Worm (Caenorhabditis elegans) whole organism, L4 larva: ENCODE results near the gene srbc-37.

Source experiments
- D1046.2 ChIP-seq: fragments of 200-800 bp; sonication (Bioruptor generic); IDR thresholded peaks from 2 replicates; pipeline ENCODE4 v1.3.6; 2022; ENCODE audit warnings: missing genetic modification characterization, missing compliant biosample characterization
- F26F4.8 ChIP-seq: fragments of 200-800 bp; sonication (Bioruptor generic); conservative IDR thresholded peaks from 2 replicates; pipeline ENCODE4 v1.3.6; 2022; ENCODE audit warnings: missing genetic modification characterization, missing compliant biosample characterization
- F49E8.2 ChIP-seq: sonication (generic microtip); optimal IDR thresholded peaks from 2 replicates; lab custom pipeline; 2016; ENCODE audit warnings: missing compliant biosample characterization, mild to moderate bottlenecking, missing genetic modification characterization, borderline replicate concordance
- R02D3.7 ChIP-seq: fragments of 150-350 bp; sonication (generic microtip); optimal IDR thresholded peaks from 3 replicates; lab custom pipeline; 2014; ENCODE audit warnings: missing biosample characterization, missing genetic modification characterization
- attf-4 ChIP-seq: sonication (generic microtip); optimal IDR thresholded peaks from 3 replicates; lab custom pipeline; 2017; ENCODE audit warnings: missing biosample characterization, missing genetic modification characterization
- ceh-20 ChIP-seq: fragments of 200-800 bp; sonication (Bioruptor generic); IDR thresholded peaks from 2 replicates; pipeline ENCODE4 v1.3.6; 2022; ENCODE audit warnings: missing genetic modification reagents, missing genetic modification characterization, missing compliant biosample characterization
- ceh-32 ChIP-seq: sonication (generic microtip); optimal IDR thresholded peaks from 2 replicates; lab custom pipeline; 2016; ENCODE audit warnings: mild to moderate bottlenecking, missing genetic modification characterization, missing compliant biosample characterization; ENCODE audit not compliant: poor library complexity
- ceh-82 ChIP-seq: sonication (generic microtip); optimal IDR thresholded peaks from 2 replicates; lab custom pipeline; 2017; ENCODE audit warnings: missing biosample characterization, missing genetic modification characterization
- dmd-6 ChIP-seq: fragments of 200-800 bp; sonication (Bioruptor generic); IDR thresholded peaks from 2 replicates; pipeline ENCODE4 v1.3.6; 2022; ENCODE audit warnings: missing genetic modification reagents, missing genetic modification characterization, missing compliant biosample characterization
- dmd-9 ChIP-seq: fragments of 200-800 bp; sonication (Bioruptor generic); IDR thresholded peaks from 2 replicates; pipeline ENCODE4 v1.3.6; 2022; ENCODE audit warnings: missing genetic modification reagents, missing genetic modification characterization, missing compliant biosample characterization
- duxl-1 ChIP-seq: sonication (generic microtip); optimal IDR thresholded peaks from 2 replicates; lab custom pipeline; 2016; ENCODE audit warnings: mild to moderate bottlenecking, missing genetic modification characterization, moderate library complexity, missing compliant biosample characterization; ENCODE audit not compliant: poor library complexity
- egl-43 ChIP-seq: fragments of 200-800 bp; sonication (Bioruptor generic); IDR thresholded peaks from 2 replicates; pipeline ENCODE4 v1.3.6; 2022; ENCODE audit warnings: missing genetic modification reagents, missing genetic modification characterization, missing compliant biosample characterization
- gei-8 ChIP-seq: fragments of 200-800 bp; sonication (Bioruptor generic); optimal IDR thresholded peaks from 2 replicates; lab custom pipeline; 2018; ENCODE audit warnings: mild to moderate bottlenecking, missing genetic modification characterization, missing compliant biosample characterization
- hlh-11 ChIP-seq: fragments of 200-800 bp; sonication (Bioruptor generic); optimal IDR thresholded peaks from 2 replicates; lab custom pipeline; 2018; ENCODE audit warnings: mild to moderate bottlenecking, missing genetic modification characterization, missing compliant biosample characterization
- hlh-30 ChIP-seq: sonication (generic microtip); optimal IDR thresholded peaks from 2 replicates; lab custom pipeline; 2017; ENCODE audit warnings: antibody characterized with exemption, mild to moderate bottlenecking, missing genetic modification characterization, missing compliant biosample characterization; ENCODE audit not compliant: insufficient read depth
- lim-7 ChIP-seq: fragments of 200-800 bp; sonication (Bioruptor generic); IDR thresholded peaks from 2 replicates; pipeline ENCODE4 v1.3.6; 2022; ENCODE audit warnings: missing genetic modification characterization, missing compliant biosample characterization
- lin-15B ChIP-seq: fragments of 150-350 bp; sonication (generic microtip); optimal IDR thresholded peaks from 3 replicates; lab custom pipeline; 2014; ENCODE audit warnings: missing biosample characterization, missing genetic modification characterization
- lin-38 ChIP-seq: fragments of 200-800 bp; sonication (Bioruptor generic); IDR thresholded peaks from 2 replicates; pipeline ENCODE4 v1.3.6; 2022; ENCODE audit warnings: missing genetic modification reagents, missing genetic modification characterization, missing compliant biosample characterization
- lir-3 ChIP-seq: sonication (generic microtip); optimal IDR thresholded peaks from 2 replicates; lab custom pipeline; 2016; ENCODE audit warnings: mild to moderate bottlenecking, missing genetic modification characterization, missing compliant biosample characterization
- lsy-2 ChIP-seq, 2 experiments: fragments of 150-350 bp in 1 of 2; sonication (generic microtip) in 1 of 2; optimal IDR thresholded peaks; 2 replicates each; lab custom pipeline; 2014 to 2017; ENCODE audit warnings: missing biosample characterization in 2 of 2, missing genetic modification characterization in 2 of 2
- madf-9 ChIP-seq: fragments of 200-800 bp; sonication (Bioruptor generic); conservative IDR thresholded peaks from 2 replicates; pipeline ENCODE4 v1.3.6; 2022; ENCODE audit warnings: missing genetic modification reagents, missing genetic modification characterization, missing compliant biosample characterization
- mdl-1 ChIP-seq, 2 experiments: fragments of 150-350 bp in 1 of 2; sonication (generic microtip) in 1 of 2; optimal IDR thresholded peaks; 2 replicates each; lab custom pipeline; 2014 to 2017; ENCODE audit warnings: missing biosample characterization in 2 of 2, missing genetic modification characterization in 2 of 2
- mep-1 ChIP-seq: fragments of 150-350 bp; sonication (generic microtip); optimal IDR thresholded peaks from 3 replicates; lab custom pipeline; 2014; ENCODE audit warnings: missing biosample characterization, missing genetic modification characterization
- nhr-28 ChIP-seq: fragments of 150-350 bp; optimal IDR thresholded peaks from 2 replicates; lab custom pipeline; 2014; ENCODE audit warnings: missing biosample characterization, missing genetic modification characterization
- nhr-41 ChIP-seq: fragments of 200-800 bp; sonication (Bioruptor generic); IDR thresholded peaks from 2 replicates; pipeline ENCODE4 v1.3.6; 2022; ENCODE audit warnings: missing genetic modification reagents, missing genetic modification characterization, missing compliant biosample characterization
- nhr-77 ChIP-seq: fragments of 150-350 bp; optimal IDR thresholded peaks from 2 replicates; lab custom pipeline; 2014; ENCODE audit warnings: missing biosample characterization, missing genetic modification characterization
- pha-4 ChIP-seq, 2 experiments: fragments of 150-350 bp in 1 of 2; fragments of 200-800 bp in 1 of 2; sonication (Bioruptor generic) in 1 of 2; IDR thresholded peaks in 1 of 2; optimal IDR thresholded peaks in 1 of 2; 2 replicates each; pipeline versions ENCODE4 v1.3.6 to Lab custom; 2014 to 2022; ENCODE audit warnings: missing genetic modification characterization in 2 of 2, missing genetic modification reagents in 2 of 2, missing biosample characterization in 1 of 2, missing compliant biosample characterization in 1 of 2
- rbr-2 ChIP-seq: sonication (generic microtip); optimal IDR thresholded peaks from 2 replicates; lab custom pipeline; 2016; ENCODE audit warnings: missing genotype, missing genetic modification characterization, missing compliant biosample characterization
- sdz-12 ChIP-seq: fragments of 200-800 bp; sonication (Bioruptor generic); optimal IDR thresholded peaks from 2 replicates; lab custom pipeline; 2018; ENCODE audit warnings: mild to moderate bottlenecking, missing genetic modification characterization, missing compliant biosample characterization
- set-16 ChIP-seq: fragments of 200-800 bp; sonication (Bioruptor generic); IDR thresholded peaks from 2 replicates; pipeline ENCODE4 v1.3.6; 2022; ENCODE audit warnings: missing genetic modification reagents, missing genetic modification characterization, missing compliant biosample characterization
- skn-1 ChIP-seq: fragments of 150-350 bp; optimal IDR thresholded peaks from 2 replicates; lab custom pipeline; 2014; ENCODE audit warnings: missing biosample characterization, missing genetic modification characterization
- snpc-1.2 ChIP-seq: fragments of 200-800 bp; sonication (Bioruptor generic); IDR thresholded peaks from 2 replicates; pipeline ENCODE4 v1.3.6; 2022; ENCODE audit warnings: missing genetic modification reagents, missing genetic modification characterization, missing compliant biosample characterization
- snpc-4 ChIP-seq: fragments of 150-350 bp; optimal IDR thresholded peaks from 2 replicates; lab custom pipeline; 2014; ENCODE audit warnings: missing biosample characterization, missing genetic modification characterization
- spr-1 ChIP-seq: sonication (generic microtip); optimal IDR thresholded peaks from 2 replicates; lab custom pipeline; 2016; ENCODE audit warnings: mild to moderate bottlenecking, missing genetic modification characterization, missing compliant biosample characterization
- spr-3 ChIP-seq: fragments of 200-800 bp; sonication (Bioruptor generic); optimal IDR thresholded peaks from 2 replicates; lab custom pipeline; 2018; ENCODE audit warnings: mild to moderate bottlenecking, missing genetic modification characterization, missing compliant biosample characterization
- tra-1 ChIP-seq: fragments of 200-800 bp; sonication (Bioruptor generic); IDR thresholded peaks from 2 replicates; pipeline ENCODE4 v1.3.6; 2022; ENCODE audit warnings: missing genetic modification reagents, missing genetic modification characterization, missing compliant biosample characterization
- unc-62 ChIP-seq, 3 experiments: fragments of 150-350 bp in 1 of 3; sonication (generic microtip); optimal IDR thresholded peaks in 2 of 3; peaks in 1 of 3; 1 replicate in 1 of 3; 2 replicates in 2 of 3; lab custom pipeline; 2014 to 2017; ENCODE audit warnings: missing biosample characterization in 3 of 3, missing genetic modification characterization in 3 of 3, missing genetic modification reagents in 3 of 3, missing genotype in 1 of 3
- zip-11 ChIP-seq: fragments of 200-800 bp; sonication (Bioruptor generic); IDR thresholded peaks from 2 replicates; pipeline ENCODE4 v1.3.6; 2022; ENCODE audit warnings: missing genetic modification characterization, missing compliant biosample characterization
- zip-2 ChIP-seq: fragments of 150-350 bp; optimal IDR thresholded peaks from 2 replicates; lab custom pipeline; 2014; ENCODE audit warnings: missing biosample characterization, missing genetic modification characterization
- ztf-11 ChIP-seq: fragments of 150-350 bp; optimal IDR thresholded peaks from 2 replicates; lab custom pipeline; 2014; ENCODE audit warnings: missing biosample characterization, missing genetic modification characterization

srbc-37 gene

DNA sequence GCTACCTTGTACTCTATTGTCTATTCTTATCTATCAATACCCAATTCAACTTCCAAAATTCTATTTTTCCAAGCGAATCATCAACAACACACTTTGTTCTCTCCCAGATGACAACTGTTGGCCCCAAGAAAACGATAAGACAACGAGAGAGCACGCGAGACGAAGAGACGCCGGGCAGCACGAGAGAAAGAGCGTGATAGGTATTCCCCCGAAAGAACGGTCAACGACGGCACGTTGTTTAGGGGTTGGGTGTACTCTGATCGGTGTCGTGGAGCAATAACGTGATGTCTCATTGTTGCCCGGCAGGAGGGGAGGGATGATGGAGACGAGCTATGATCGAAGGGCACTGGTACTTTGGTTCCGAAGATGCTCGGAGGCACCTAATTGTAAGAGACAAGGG lies 29.0 kb downstream of the srbc-37 start (continued):
- TF ChIP-seq duxl-1 (tag; lab: Kevin White, UChicago) (peak; percentile 73), dmd-6 (peak; percentile 98), zip-11 (GFP tag; lab: Robert Waterston, UW) (no peak), dmd-9 (GFP tag; lab: Robert Waterston, UW) (no peak), sdz-12 (GFP tag; lab: Kevin White, UChicago) (peak; percentile 13), set-16 (GFP tag; lab: Robert Waterston, UW) (peak; percentile 91), tra-1 (GFP tag; lab: Robert Waterston, UW) (peak; percentile 94), ceh-20 (GFP tag; lab: Robert Waterston, UW) (peak; percentile 90), gei-8 (peak; percentile 88), lsy-2 (tag; optimal IDR thresholded peaks at IDR 0.05; lab: Kevin White, UChicago) (peak; percentile 71 to 78), attf-4 (tag; lab: Kevin White, UChicago) (no peak), nhr-28 (tag; lab: Kevin White, UChicago) (peak; percentile 96), lin-38 (GFP tag; lab: Robert Waterston, UW) (peak; percentile 42), madf-9 (peak; percentile 34; the same call in 1 of the 2 replicates), F26F4.8 (GFP tag; lab: Robert Waterston, UW) (no peak), egl-43 (GFP tag; lab: Robert Waterston, UW) (peak; percentile 65; the same call in 1 of the 2 replicates), hlh-30 (tag; lab: Kevin White, UChicago) (peak; percentile 98), hlh-11 (peak; percentile 99), mdl-1 (tag; optimal IDR thresholded peaks at IDR 0.05; lab: Kevin White, UChicago) (peak; percentile 98 to 99)

ce11 chrV:736171-736570 lies 33.8 kb downstream of the srbc-37 start, which contains the start of gene srj-25:
Gene srj-25 (minus strand): TSS chrV:736271.
- no peak for TF ChIP-seq ceh-32 (tag; lab: Kevin White, UChicago)
- TF ChIP-seq unc-62 (GFP tag; optimal IDR thresholded peaks at IDR 0.05 in 1 of 2; lab: Kevin White, UChicago) = no peak
- no peak for TF ChIP-seq unc-62 (tag; optimal IDR thresholded peaks at IDR 0.05; lab: Kevin White, UChicago)
- no peak for TF ChIP-seq spr-3 (GFP tag; lab: Kevin White, UChicago)
- no peak for TF ChIP-seq rbr-2 (tag; lab: Kevin White, UChicago)
- no peak for TF ChIP-seq snpc-4 (tag; lab: Kevin White, UChicago)
- TF ChIP-seq snpc-1.2 = no peak
- TF ChIP-seq, all 104 proteins: peak for 0

DNA sequence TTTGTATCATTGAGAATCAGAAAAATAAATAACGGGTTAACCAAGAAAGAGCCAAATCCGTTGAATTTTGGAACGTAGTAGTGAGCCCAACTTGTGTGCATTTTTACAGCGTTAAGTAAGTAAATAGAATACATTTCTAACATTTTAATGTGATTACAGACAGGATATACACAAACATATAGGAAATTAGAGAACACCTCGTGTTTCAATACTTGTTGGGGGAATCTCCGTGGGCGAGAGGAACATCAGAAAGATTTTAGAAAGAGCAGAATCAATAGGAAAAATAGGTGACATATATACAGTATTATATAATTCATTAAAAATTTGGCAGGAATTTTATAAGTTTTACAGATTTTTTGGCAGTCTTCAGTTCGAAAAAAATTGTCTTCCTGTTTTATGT lies 36.4 kb downstream of the srbc-37 start, which contains the start of gene srj-24:
Gene srj-24 (minus strand): TSS at position 101 of the 400 bp plus-strand sequence.
- TF ChIP-seq D1046.2 (GFP tag; lab: Robert Waterston, UW) (no peak), hlh-30 (tag; lab: Kevin White, UChicago) (no peak), snpc-4 (tag; lab: Kevin White, UChicago) (no peak)

ce11 chrV:741820-742219 lies 39.5 kb downstream of the srbc-37 start, which contains the start of gene C05E4.7:
Gene C05E4.7 (plus strand): TSS chrV:742120.
- no peak for TF ChIP-seq mep-1 (tag; lab: Kevin White, UChicago)
- TF ChIP-seq nhr-77 (tag; lab: Kevin White, UChicago) = no peak

- no peak for TF ChIP-seq F49E8.2 (tag; lab: Kevin White, UChicago)
- TF ChIP-seq tra-1 (GFP tag; lab: Robert Waterston, UW) = no peak
- no peak for TF ChIP-seq pha-4 (GFP tag; IDR thresholded peaks at IDR 0.05; lab: Robert Waterston, UW)
- no peak for TF ChIP-seq pha-4 (tag; optimal IDR thresholded peaks at IDR 0.05; lab: Kevin White, UChicago)
- no peak for TF ChIP-seq zip-11 (GFP tag; lab: Robert Waterston, UW)
- no peak for TF ChIP-seq lin-15B (tag; lab: Kevin White, UChicago)
- TF ChIP-seq zip-2 (tag; lab: Kevin White, UChicago) = no peak
- TF ChIP-seq ceh-82 = no peak
- TF ChIP-seq spr-1 (tag; lab: Kevin White, UChicago) = no peak
- no peak for TF ChIP-seq lir-3
- TF ChIP-seq unc-62 (GFP tag; optimal IDR thresholded peaks at IDR 0.05 in 1 of 2; lab: Kevin White, UChicago) = no peak
- no peak for TF ChIP-seq unc-62 (tag; optimal IDR thresholded peaks at IDR 0.05; lab: Kevin White, UChicago)
- no peak for TF ChIP-seq nhr-41 (GFP tag; lab: Robert Waterston, UW)
- no peak for TF ChIP-seq lim-7
- TF ChIP-seq ztf-11 (tag; lab: Kevin White, UChicago) = no peak
- no peak for TF ChIP-seq skn-1 (tag; lab: Kevin White, UChicago)
- no peak for TF ChIP-seq R02D3.7 (tag; lab: Kevin White, UChicago)
Measured at ce11 chrV:743348-743747, 41.0 kb downstream of the srbc-37 start, which contains the start of gene str-134. Gene str-134 (plus strand): TSS chrV:743648.
